Worm (Caenorhabditis elegans): ENCODE measurements around the gene bca-2.

DNA sequence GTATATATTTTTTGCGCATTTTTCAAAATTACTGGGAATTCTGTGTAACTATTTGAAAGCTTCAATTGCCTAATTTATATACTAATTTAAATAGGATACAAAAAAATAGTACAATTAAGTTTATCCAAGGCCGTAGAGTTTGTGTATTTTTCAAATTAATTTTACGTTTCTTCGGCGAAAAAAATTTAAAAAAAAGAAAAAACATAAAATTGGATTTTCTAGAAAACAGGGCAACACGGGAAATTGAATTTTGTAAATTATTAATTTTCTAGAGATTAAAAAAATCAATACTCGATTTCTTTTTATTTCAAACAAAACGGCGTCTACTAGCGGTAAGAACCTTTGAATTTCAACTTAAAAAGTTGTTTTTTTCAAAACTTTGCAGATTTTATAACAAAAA, 46.8 kb downstream of the bca-2 start, which contains the start of gene Y116A8C.23:
- TF ChIP-seq ceh-82 (tag; optimal IDR thresholded peaks at IDR 0.05) = no peak
- no peak for TF ChIP-seq nhr-77 (tag; optimal IDR thresholded peaks at IDR 0.05)
- TF ChIP-seq zag-1 (tag; optimal IDR thresholded peaks at IDR 0.05) = no peak
- no peak for TF ChIP-seq elt-1 (tag; optimal IDR thresholded peaks at IDR 0.05)
- no peak for TF ChIP-seq elt-2 (tag; optimal IDR thresholded peaks at IDR 0.05)
- TF ChIP-seq snpc-4 (tag; optimal IDR thresholded peaks at IDR 0.05) = no peak
- TF ChIP-seq ztf-4 (tag; optimal IDR thresholded peaks at IDR 0.05) = no peak
- TF ChIP-seq lin-39 (tag; optimal IDR thresholded peaks at IDR 0.05) = no peak
- no peak for TF ChIP-seq ztf-11 (tag; optimal IDR thresholded peaks at IDR 0.05)

Measured in whole organism, L3 larva.